Fruit fly (Drosophila melanogaster): ENCODE measurements around the gene CG17349.

Gene CG17349

DNA sequence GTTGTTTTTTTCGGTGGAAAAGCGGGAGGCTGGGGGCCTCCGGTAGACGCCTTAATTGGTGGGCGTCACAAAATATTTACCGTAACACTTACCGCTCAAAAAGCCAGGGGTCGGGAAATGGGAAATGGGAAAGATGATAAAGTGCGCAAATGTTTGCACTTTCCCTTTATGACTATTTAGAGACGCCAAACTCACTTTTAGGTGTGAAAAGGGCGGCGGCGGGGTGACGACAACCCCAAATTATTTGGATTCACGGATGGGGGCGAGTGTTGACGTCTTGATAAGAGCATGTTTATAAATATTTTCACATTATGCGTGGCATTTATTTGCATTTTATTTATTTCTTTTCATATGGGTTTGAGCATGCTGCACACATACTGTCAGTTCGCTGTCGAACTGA, at the start of gene CG17349:
CG17349 (plus strand) TSS at position 400 of the 400 bp plus-strand sequence.
- no peak for TF ChIP-seq noc (tag; optimal IDR thresholded peaks at IDR 0.05)

DNA sequence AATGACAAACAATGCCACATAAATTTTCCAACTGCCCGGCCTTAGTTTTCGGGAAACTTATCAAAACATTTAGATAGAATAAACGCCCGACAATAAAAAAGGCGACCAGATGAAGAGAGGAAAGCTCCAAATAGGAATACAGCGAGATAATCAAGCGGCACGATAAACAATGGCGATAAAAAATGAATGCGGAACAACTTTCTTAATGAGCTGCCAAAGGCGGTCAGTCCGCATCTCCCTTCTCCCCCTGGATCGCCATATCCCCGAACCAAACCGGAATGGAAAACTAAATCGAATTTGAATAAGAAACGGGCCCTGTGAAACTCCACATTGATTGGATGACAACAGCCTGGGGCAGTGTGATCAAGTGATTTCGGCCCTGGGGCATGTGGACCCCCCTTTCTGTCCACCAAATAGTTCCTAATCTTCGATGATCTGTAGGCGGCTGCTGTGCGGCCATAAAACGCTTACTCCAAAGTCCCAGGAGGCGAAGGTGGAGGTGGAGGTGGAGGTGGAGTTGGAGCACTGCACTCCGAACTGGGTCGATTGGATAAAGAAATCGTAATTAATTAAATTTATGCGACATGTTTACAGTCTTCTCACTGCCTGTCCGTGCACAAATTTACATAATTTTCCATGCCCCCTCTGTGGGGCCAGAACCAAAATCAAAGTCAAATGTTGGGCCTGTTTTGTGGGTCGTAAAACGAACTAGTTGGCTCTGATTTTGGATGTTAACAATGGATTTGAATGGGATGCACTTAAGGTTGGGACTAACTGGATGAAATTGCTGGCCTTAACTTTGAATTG, 49.3 kb upstream of the CG17349 start:
- no peak for TF ChIP-seq noc (tag; optimal IDR thresholded peaks at IDR 0.05)

DNA sequence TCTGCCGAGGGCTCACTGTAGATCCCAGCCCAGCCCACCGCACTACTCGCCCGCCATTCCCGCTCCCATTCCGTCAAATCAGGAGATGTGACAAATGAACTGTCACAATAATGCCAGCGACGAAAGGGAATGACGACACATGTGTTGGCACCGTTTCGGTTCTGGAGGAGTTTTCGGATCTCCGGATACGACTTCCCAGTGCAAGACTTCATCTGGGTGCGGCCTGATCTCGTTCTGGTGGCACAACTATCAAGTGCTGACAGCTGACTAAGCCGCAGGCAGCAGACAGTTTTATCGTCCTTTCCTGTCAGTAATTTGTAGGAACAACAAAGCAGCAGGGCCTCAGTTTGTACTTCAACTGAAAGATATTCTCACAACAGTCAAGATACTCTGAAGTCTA, 47.5 kb upstream of the CG17349 start:
- no peak for TF ChIP-seq noc (tag; optimal IDR thresholded peaks at IDR 0.05)

DNA sequence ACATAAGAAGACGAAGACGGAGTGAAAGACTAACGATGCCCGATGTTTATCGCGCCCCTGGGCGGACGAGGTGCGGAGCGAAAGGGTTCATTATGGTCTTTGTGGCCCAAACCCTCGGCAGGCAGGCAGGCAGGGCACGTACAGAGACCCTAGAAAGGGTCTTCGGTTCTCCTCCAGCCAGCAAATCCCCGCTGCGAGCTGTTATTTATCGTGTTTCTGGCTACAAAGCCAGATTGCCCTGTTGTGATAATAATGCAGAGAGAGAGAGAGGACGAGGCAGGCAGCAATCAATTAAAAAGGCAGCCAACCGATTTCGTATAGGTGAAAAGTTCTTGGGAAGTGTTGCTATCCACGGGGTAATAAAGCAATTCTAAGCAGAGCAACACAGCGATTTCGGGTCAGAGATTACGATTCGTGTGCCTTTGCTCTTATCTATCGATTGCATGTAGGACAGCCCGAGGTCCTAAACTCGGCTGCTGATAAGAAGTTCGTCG, 46.7 kb upstream of the CG17349 start:
- no peak for TF ChIP-seq noc (tag; optimal IDR thresholded peaks at IDR 0.05)

DNA sequence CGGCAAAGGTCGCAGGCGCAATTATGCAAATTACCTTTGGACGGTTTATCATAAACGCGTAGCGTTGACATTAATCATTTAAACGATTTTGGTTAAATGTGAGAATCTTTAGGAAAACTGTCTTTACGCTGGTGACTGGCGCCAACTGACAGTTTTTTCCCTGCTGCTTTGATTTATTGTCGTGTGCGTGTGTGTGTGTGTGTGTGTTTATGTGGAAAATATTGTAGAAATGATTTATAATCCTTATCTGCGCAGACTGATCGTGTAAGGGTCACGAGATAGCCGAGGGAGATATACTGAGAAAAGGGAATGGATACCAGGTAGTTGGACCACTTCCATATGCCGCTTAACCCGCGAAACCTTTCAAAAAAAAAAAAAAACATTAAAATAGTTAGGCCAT, 45.5 kb upstream of the CG17349 start:
- TF ChIP-seq noc (tag; optimal IDR thresholded peaks at IDR 0.05) = no peak

DNA sequence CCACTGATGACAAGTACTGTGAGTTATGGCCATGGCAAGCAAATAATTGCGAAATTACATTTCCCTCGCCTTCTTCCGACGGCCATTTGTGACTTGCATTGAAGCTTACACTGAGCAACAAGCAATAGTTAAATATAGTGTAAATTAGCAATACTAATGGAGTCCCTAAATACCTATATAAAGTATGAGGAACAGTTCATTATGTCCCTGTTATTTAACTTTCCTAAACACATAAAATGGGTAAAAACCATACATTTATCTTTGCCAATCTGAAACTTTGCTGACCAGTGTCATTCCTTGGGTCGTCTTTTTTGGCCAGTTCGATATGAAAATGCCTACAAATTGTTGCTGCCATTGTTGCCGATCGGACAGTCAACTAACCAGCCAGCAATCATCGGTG, 44.8 kb upstream of the CG17349 start:
- TF ChIP-seq noc (tag; optimal IDR thresholded peaks at IDR 0.05) = no peak

DNA sequence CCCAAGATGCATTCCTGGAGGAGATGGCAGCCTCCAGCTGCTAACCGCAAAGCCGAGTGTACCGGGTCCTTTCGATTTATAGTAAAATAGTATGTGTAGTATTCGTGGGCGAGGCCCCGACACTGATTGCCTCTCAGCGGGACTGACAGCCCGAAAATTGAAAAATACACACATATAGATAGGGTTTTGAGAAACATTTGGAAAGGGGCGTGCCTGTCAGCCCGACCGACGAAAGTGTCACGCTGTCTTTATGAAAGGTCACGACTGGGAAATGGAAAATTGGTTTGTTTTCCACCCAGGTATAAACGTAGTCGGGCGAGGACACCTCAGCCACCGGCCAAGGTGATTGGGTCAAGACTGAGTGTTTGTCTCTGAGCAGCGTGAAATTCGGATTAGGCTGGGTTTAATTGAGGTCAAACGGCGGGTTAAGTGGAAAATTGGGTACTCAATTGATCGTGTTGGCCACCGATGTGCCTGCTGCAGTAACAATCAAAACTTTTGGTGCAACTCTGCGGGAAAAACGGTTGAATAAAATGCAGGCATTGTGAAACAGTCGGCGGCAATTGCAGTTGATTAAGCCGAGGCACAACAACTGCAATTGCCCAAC, 43.3 kb upstream of the CG17349 start:
- TF ChIP-seq noc (tag; optimal IDR thresholded peaks at IDR 0.05) = no peak

DNA sequence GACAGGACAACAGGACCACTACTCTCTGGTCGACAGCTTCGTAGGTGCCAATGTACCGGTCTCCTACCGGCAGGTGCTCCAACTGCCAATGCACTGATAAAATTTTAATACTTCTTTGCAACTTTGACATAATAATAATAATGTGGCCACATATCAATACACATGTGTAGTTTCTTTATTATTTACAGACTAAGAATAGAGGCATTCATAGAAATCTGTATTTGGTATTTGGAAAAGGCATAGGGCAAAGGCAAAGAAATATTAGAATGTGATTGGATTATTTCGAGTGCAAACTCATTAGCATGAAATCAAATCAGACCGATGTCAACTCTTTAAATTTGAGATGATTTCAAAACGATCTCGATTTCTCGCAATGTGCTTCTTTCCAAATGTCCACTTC, 42.4 kb upstream of the CG17349 start:
- no peak for TF ChIP-seq noc (tag; optimal IDR thresholded peaks at IDR 0.05)

DNA sequence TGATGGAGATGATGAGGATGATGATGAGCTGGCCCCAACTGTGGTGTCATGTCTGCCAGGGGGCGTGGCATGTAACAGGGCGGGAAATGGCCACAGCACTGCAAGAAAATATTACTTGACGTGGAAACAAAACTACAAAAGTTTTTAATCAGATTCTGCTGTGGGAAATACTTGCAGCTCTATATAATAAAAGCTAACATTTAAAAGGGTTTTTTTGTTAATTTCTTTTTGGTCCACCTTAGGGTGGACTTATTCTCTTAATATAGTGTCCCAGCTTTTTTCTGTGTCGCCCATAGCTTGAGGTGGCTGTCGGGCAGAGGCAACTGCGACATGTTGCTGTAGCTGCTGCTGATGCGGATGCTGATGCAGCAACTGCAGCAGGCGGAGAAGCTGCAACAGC, 41.6 kb upstream of the CG17349 start:
- TF ChIP-seq noc (tag; optimal IDR thresholded peaks at IDR 0.05) = no peak

DNA sequence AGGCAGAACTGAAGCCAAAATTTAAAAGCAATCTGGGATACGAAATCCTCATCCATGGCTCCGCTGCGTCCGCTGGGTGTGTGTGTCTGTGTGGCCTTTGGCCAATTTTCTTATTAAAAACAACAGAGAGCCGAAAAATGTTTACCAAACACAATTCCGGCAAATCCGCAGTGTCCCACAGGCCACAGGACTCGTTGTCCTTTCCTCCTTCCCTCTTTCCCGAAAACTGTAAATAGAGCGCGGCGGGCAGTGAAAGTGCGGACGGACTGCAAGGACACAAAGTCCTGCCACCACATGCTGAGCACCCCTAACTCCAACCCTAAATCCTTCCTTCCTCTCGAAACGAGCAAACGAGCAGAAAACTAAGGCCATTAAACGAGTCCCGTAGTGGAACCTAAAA, 36.3 kb upstream of the CG17349 start:
- no peak for TF ChIP-seq noc (tag; optimal IDR thresholded peaks at IDR 0.05)

DNA sequence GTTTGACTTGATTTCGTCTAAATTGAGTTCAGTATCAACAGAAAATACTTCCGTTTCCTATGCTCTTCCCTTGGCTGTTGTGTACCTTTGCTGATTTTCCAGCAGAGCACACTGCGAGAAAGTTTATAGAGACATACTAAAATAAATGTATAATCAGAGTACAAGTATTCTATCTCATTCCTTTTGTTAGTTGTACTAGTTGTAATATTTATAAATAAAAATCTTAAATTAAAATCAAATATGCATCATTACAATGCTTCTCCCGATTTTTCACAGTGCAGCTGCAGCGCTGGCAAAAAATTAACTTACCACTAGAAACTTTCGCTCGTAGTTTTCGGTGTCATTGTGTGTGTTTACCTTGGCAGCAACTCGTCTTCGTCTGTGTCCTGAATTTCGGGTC, 35.2 kb upstream of the CG17349 start:
- TF ChIP-seq noc (tag; optimal IDR thresholded peaks at IDR 0.05) = no peak

DNA sequence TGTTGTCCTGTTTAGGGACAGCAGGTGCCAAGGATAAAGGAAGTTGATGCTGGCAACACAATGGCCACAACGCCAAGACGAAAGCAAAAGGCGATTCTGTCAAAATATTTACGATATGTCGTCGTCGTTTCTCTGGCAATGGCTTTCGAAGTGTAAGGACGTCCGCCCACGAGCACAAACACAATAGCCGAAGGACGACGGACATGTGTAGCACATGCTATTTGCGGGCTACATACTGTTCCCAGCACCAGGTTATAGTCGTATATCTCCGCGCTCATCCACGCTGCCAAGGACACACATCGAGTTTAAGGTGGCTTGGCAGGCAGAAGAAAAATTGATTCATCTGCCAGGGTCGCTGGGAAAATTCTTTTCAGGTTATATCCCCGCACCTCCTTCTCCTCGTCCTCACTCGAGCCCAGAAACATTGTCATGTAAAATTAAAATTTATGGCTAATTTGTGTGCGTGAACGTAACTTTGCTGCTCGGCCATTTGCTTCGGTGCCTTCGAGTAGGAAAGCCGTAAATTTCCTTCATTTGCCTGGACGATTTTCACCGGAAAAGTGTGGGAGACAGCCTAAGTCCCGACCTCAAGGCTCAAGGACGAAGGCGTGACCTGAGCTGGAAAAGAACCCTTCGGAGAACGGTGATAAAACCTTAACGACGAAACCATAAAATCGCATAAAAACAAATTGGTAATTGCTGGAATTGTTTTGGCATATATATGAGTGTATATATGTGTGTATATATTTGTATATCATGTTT, 32.1 kb upstream of the CG17349 start:
- TF ChIP-seq noc (tag; optimal IDR thresholded peaks at IDR 0.05) = no peak

DNA sequence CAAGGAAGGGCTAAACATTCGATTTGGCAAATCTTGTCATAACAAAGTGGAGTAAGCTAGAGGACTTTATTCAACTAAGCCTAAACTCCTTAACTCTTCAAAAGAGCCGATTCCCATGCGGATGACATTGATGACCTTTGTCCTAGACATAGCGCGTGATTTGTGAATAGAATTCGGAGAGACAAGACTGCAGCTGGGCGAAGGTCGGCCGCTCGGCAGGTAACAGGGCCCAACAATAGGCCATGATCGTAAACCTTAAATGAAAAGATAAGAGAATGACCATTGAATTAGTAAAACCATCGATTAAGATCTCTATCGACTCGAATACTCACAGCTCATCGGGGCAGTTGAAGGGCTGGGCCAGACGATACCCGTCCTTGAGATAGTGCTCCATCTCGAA, 31.2 kb upstream of the CG17349 start:
- TF ChIP-seq noc (tag; optimal IDR thresholded peaks at IDR 0.05) = no peak

DNA sequence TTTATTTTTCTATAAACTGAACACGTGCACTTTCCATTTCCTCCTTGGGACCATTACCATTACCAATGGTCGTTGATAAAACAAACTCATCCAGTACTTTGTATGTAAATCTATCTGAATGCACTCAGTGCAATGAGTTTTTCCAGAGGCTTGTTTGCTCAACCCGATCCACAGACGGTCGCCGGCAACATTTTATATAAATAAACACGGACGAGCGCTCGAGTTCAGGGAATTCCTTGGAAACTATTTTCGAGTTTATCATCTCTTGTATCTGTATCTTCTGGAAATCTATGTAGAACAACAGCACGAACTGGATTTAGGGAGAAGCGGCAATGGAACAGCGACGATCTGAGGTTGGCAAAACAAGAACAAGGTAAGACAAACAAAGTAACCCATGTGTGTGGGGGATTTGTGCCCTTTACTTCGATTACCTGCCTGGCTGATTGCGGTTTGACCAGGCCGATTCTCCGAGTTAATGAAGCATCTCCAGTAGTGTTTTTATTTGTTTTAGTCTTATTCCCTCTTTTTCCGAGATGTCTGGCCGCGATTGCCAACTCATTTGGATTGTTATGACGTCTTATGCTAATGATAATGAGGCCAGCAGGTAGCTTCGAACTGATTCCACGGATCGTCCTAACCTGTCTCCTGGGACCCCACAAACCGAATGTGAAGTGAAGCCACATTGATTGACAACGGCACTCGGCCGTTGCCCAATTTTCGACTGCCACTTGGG, 29.0 kb upstream of the CG17349 start:
- no peak for TF ChIP-seq noc (tag; optimal IDR thresholded peaks at IDR 0.05)

DNA sequence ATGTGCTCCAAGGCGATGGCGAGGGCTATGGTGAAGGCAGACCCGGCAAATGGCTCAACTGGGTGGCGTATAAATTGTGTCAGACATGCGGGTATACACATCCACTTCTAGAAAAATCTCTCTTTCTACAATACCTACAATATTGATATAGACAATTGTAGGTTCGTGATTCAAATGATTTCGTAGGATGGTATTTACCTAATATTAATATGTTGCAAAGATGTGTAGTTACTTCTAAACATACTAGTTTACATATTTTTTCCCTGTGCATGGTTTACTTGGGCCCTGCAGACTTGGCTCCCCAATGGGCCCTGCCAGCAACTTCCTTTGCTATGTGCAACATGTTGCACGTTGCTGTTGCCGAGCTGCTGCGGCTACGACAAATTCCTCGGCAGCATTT, 28.2 kb upstream of the CG17349 start:
- no peak for TF ChIP-seq noc (tag; optimal IDR thresholded peaks at IDR 0.05)

DNA sequence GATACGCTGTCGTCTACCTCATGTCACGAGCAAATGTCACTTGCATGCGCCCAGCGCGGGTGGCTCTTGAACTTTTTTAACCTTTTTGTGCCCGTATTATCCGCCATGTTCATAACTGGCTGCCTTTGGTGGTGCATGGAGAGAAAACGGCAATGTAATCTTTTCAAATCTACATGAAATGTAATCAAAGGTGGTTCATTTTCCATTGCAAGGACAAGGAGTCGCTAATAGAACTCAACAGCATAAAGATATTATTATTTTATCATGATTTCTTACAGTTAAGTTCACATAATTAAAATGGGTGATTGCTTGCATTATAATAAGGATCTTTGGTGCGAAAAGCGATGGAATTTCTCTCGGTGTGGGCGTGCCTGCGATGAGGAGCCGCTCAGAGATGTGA, 27.5 kb upstream of the CG17349 start:
- no peak for TF ChIP-seq noc (tag; optimal IDR thresholded peaks at IDR 0.05)

All from whole organism, larva.